Fruit fly (Drosophila melanogaster) whole organism, prepupa: ENCODE results near the gene CG6770.

Experiments used
- Blimp-1 ChIP-seq: fragments of 200-800 bp; sonication (Bioruptor generic); optimal IDR thresholded peaks from 3 replicates; lab custom pipeline; 2017; ENCODE audit warnings: missing biosample characterization, missing genetic modification characterization, mild to moderate bottlenecking, moderate library complexity, missing genetic modification reagents
- CG10669 ChIP-seq: fragments of 200-800 bp; sonication (Bioruptor generic); optimal IDR thresholded peaks from 3 replicates; lab custom pipeline; 2018; ENCODE audit warnings: missing biosample characterization, mild to moderate bottlenecking, missing genetic modification characterization, moderate library complexity
- CG11902 ChIP-seq: fragments of 200-800 bp; sonication (Bioruptor generic); optimal IDR thresholded peaks from 3 replicates; lab custom pipeline; 2016; ENCODE audit warnings: missing biosample characterization, missing genetic modification characterization
- CG1621 ChIP-seq: fragments of 200-800 bp; sonication (Bioruptor generic); optimal IDR thresholded peaks from 3 replicates; lab custom pipeline; 2018; ENCODE audit warnings: missing biosample characterization, mild to moderate bottlenecking, missing genetic modification characterization
- CG3032 ChIP-seq: fragments of 200-800 bp; optimal IDR thresholded peaks from 2 replicates; lab custom pipeline; 2019; ENCODE audit warnings: missing biosample characterization, mild to moderate bottlenecking, missing genetic modification characterization, moderate library complexity
- CG31627 ChIP-seq: fragments of 200-800 bp; sonication (Bioruptor generic); optimal IDR thresholded peaks from 3 replicates; lab custom pipeline; 2016; ENCODE audit warnings: missing biosample characterization, missing genetic modification characterization
- CG32006 ChIP-seq: fragments of 200-800 bp; sonication (Bioruptor generic); optimal IDR thresholded peaks from 3 replicates; lab custom pipeline; 2017; ENCODE audit warnings: missing biosample characterization, mild to moderate bottlenecking, missing genetic modification characterization
- CG3919 ChIP-seq: fragments of 200-800 bp; sonication (Bioruptor generic); optimal IDR thresholded peaks from 3 replicates; lab custom pipeline; 2016; ENCODE audit warnings: missing biosample characterization, missing genetic modification characterization
- CG6163 ChIP-seq: fragments of 200-800 bp; sonication (Bioruptor generic); IDR thresholded peaks from 3 replicates; pipeline ENCODE4 v1.3.6; 2022; ENCODE audit warnings: missing biosample characterization, missing genetic modification characterization
- CG6792 ChIP-seq: fragments of 200-800 bp; sonication (Bioruptor generic); optimal IDR thresholded peaks from 3 replicates; lab custom pipeline; 2016; ENCODE audit warnings: missing biosample characterization, missing genetic modification characterization
- CG7368 ChIP-seq: fragments of 200-800 bp; sonication (Bioruptor generic); optimal IDR thresholded peaks from 3 replicates; lab custom pipeline; 2016; ENCODE audit warnings: missing biosample characterization, missing genetic modification characterization
- CG8119 ChIP-seq: fragments of 200-800 bp; sonication (Bioruptor generic); IDR thresholded peaks from 3 replicates; pipeline ENCODE4 v1.3.6; 2022; ENCODE audit warnings: missing biosample characterization, missing genetic modification characterization
- CG8319 ChIP-seq: fragments of 200-800 bp; sonication (Bioruptor generic); optimal IDR thresholded peaks from 3 replicates; lab custom pipeline; 2016; ENCODE audit warnings: missing biosample characterization, missing genetic modification characterization
- CG8632 ChIP-seq: fragments of 200-800 bp; sonication (Bioruptor generic); optimal IDR thresholded peaks from 3 replicates; lab custom pipeline; 2016; ENCODE audit warnings: missing biosample characterization, missing genetic modification characterization
- Eip78C ChIP-seq: fragments of 200-800 bp; sonication (Bioruptor generic); peaks from one replicate; lab custom pipeline; 2016; ENCODE audit warnings: missing biosample characterization, missing genetic modification characterization
- Gug ChIP-seq: fragments of 200-800 bp; sonication (Bioruptor generic); IDR thresholded peaks from 2 replicates; pipeline ENCODE4 v1.3.6; 2022; ENCODE audit warnings: missing biosample characterization, missing genetic modification characterization
- Hr38 ChIP-seq: sonication (Bioruptor generic); optimal IDR thresholded peaks from 2 replicates; lab custom pipeline; 2016; ENCODE audit warnings: missing biosample characterization, missing genetic modification characterization
- Hr4 ChIP-seq: fragments of 200-800 bp; sonication (Bioruptor generic); optimal IDR thresholded peaks from 3 replicates; lab custom pipeline; 2016; ENCODE audit warnings: missing biosample characterization, missing genetic modification characterization
- Lpt ChIP-seq: fragments of 200-800 bp; sonication (Bioruptor generic); optimal IDR thresholded peaks from 3 replicates; lab custom pipeline; 2016; ENCODE audit warnings: missing biosample characterization, missing genetic modification characterization
- Met ChIP-seq: fragments of 200-800 bp; sonication (Bioruptor generic); optimal IDR thresholded peaks from 3 replicates; lab custom pipeline; 2016; ENCODE audit warnings: missing biosample characterization, missing genetic modification characterization
- OdsH ChIP-seq: fragments of 200-800 bp; sonication (Bioruptor generic); optimal IDR thresholded peaks from 3 replicates; lab custom pipeline; 2016; ENCODE audit warnings: missing biosample characterization, missing genetic modification characterization
- Smox ChIP-seq: fragments of 200-800 bp; sonication (Bioruptor generic); optimal IDR thresholded peaks from 3 replicates; lab custom pipeline; 2016; ENCODE audit warnings: missing biosample characterization, missing genetic modification characterization
- Sox102F ChIP-seq: fragments of 200-800 bp; sonication (Bioruptor generic); optimal IDR thresholded peaks from 2 replicates; lab custom pipeline; 2016; ENCODE audit warnings: missing biosample characterization, mild to moderate bottlenecking, missing genetic modification characterization
- Sox14 ChIP-seq: fragments of 200-800 bp; sonication (Bioruptor generic); optimal IDR thresholded peaks from 3 replicates; lab custom pipeline; 2016; ENCODE audit warnings: missing biosample characterization, missing genetic modification characterization
- Sox15 ChIP-seq: fragments of 200-800 bp; sonication (Bioruptor generic); optimal IDR thresholded peaks from 3 replicates; lab custom pipeline; 2016; ENCODE audit warnings: missing biosample characterization, missing genetic modification characterization
- acj6 ChIP-seq: fragments of 200-800 bp; sonication (Bioruptor generic); optimal IDR thresholded peaks from 3 replicates; lab custom pipeline; 2016; ENCODE audit warnings: missing biosample characterization, missing genetic modification characterization
- cyc ChIP-seq: fragments of 200-800 bp; sonication (Bioruptor generic); optimal IDR thresholded peaks from 3 replicates; lab custom pipeline; 2016; ENCODE audit warnings: missing biosample characterization, missing genetic modification characterization
- dsx ChIP-seq: fragments of 200-800 bp; optimal IDR thresholded peaks from 3 replicates; lab custom pipeline; 2019; ENCODE audit warnings: missing biosample characterization, mild to moderate bottlenecking, missing genetic modification characterization, moderate library complexity; ENCODE audit not compliant: poor library complexity, severe bottlenecking
- eg ChIP-seq: fragments of 200-800 bp; sonication (Bioruptor generic); IDR thresholded peaks from 3 replicates; pipeline ENCODE4 v1.3.6; 2022; ENCODE audit warnings: missing biosample characterization, missing genetic modification characterization
- fd59A ChIP-seq: fragments of 200-800 bp; sonication (Bioruptor generic); optimal IDR thresholded peaks from 2 replicates; lab custom pipeline; 2017; ENCODE audit warnings: missing biosample characterization, mild to moderate bottlenecking, missing genetic modification characterization, missing genetic modification reagents
- fd85E ChIP-seq: fragments of 200-800 bp; sonication (Bioruptor generic); optimal IDR thresholded peaks from 3 replicates; lab custom pipeline; 2016; ENCODE audit warnings: missing biosample characterization, missing genetic modification characterization
- lz ChIP-seq: fragments of 200-800 bp; sonication (Bioruptor generic); optimal IDR thresholded peaks from 3 replicates; lab custom pipeline; 2016; ENCODE audit warnings: missing biosample characterization, missing genetic modification characterization
- pdm3 ChIP-seq: fragments of 200-800 bp; sonication (Bioruptor generic); optimal IDR thresholded peaks from 3 replicates; lab custom pipeline; 2016; ENCODE audit warnings: missing biosample characterization, missing genetic modification characterization
- salr ChIP-seq, 2 experiments: fragments of 200-800 bp; sonication (Bioruptor generic); optimal IDR thresholded peaks; 3 replicates each; lab custom pipeline; 2016 to 2018; ENCODE audit warnings: missing biosample characterization in 2 of 2, missing genetic modification characterization in 2 of 2, mild to moderate bottlenecking in 1 of 2
- ss ChIP-seq, 2 experiments: fragments of 200-800 bp; sonication (Bioruptor generic); optimal IDR thresholded peaks; 2 replicates in 1 of 2; 3 replicates in 1 of 2; lab custom pipeline; 2017 to 2018; ENCODE audit warnings: mild to moderate bottlenecking in 2 of 2, missing biosample characterization in 2 of 2, missing genetic modification characterization in 2 of 2, moderate library complexity in 1 of 2
- svp ChIP-seq: fragments of 200-800 bp; sonication (Bioruptor generic); peaks from one replicate; lab custom pipeline; 2016; ENCODE audit warnings: missing biosample characterization, missing genetic modification characterization
- topi ChIP-seq: fragments of 200-800 bp; sonication (Bioruptor generic); optimal IDR thresholded peaks from 3 replicates; lab custom pipeline; 2016; ENCODE audit warnings: missing biosample characterization, missing genetic modification characterization
- vri ChIP-seq: fragments of 200-800 bp; sonication (Bioruptor generic); optimal IDR thresholded peaks from 3 replicates; lab custom pipeline; 2016; ENCODE audit warnings: missing biosample characterization, mild to moderate bottlenecking, missing genetic modification characterization

CG6770 gene

dm6 chr2L:12029594-12030197 is 16.2 kb downstream of the CG6770 start:
- TF ChIP-seq pdm3 (no peak), OdsH (no peak), vri (GFP tag; lab: Kevin White, UChicago) (peak; percentile 66), svp (GFP tag; lab: Kevin White, UChicago) (peak; percentile 84)

DNA sequence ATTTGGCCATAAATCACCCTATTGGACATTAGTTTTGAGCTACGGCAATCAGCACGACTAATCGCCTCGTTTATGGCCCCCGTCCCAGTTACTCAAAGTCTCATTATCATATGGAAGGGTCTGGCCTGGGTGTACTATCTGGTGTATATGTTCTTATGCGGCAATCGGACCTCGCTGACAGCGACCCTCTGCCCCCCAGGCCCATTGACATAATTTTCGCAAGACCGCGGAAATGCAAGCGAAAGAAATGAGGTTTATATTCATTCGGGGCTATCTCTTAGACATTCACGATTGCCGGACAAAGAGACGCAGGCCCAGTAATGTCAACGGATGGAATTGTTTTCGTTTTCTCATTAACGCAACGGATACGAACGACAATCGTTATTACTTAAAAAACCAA is 17.1 kb downstream of the CG6770 start:
- peak; percentile 10 for TF ChIP-seq Eip78C (GFP tag; lab: Kevin White, UChicago)
- peak; percentile 80 for TF ChIP-seq vri (GFP tag; lab: Kevin White, UChicago)
- TF ChIP-seq Sox14: peak; percentile 41
- TF ChIP-seq CG11902 (GFP tag; lab: Kevin White, UChicago): no peak
- TF ChIP-seq svp (GFP tag; lab: Kevin White, UChicago): peak; percentile 99
- no peak for TF ChIP-seq topi (GFP tag; lab: Kevin White, UChicago)
- TF ChIP-seq CG8632 (GFP tag; lab: Kevin White, UChicago): no peak

- TF ChIP-seq Met (GFP tag; lab: Kevin White, UChicago) (peak; percentile 22), Eip78C (GFP tag; lab: Kevin White, UChicago) (no peak), CG8319 (GFP tag; lab: Kevin White, UChicago) (no peak), topi (GFP tag; lab: Kevin White, UChicago) (peak; percentile 2), Sox15 (no peak), svp (GFP tag; lab: Kevin White, UChicago) (peak; percentile 67)
Measured at dm6 chr2L:12028102-12028501, 17.8 kb downstream of the CG6770 start.

DNA sequence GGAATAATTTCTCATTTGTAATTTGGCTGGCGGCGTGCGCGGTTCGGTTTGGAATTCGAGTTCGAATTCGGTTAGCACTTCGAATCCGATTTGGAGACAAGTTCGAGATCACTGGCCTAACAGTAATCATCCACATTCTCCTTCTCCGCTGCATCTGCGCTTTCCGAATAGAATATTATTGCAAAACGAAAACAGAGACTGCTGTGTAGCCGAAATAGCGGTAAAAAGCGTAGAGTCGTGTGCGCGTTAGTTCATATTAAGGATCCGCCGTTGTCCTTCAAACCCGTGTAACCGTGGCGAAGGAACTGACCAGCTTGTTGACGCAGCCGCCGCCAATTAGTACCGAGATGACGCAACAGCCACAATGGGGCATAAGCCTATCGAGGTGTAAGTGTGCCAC is 18.5 kb downstream of the CG6770 start, which contains the start of gene dmGlut:
Gene dmGlut (plus strand): TSS at position 4 of the 400 bp plus-strand sequence.
- TF ChIP-seq OdsH (no peak), CG8319 (GFP tag; lab: Kevin White, UChicago) (no peak), CG3919 (GFP tag; lab: Kevin White, UChicago) (no peak)

- TF ChIP-seq CG8319 (GFP tag; lab: Kevin White, UChicago) (peak; percentile 50), cyc (peak; percentile 40), Sox102F (GFP tag; lab: Kevin White, UChicago) (peak; percentile 43), CG31627 (GFP tag; lab: Kevin White, UChicago) (peak; percentile 74), Hr38 (no peak), Smox (GFP tag; lab: Kevin White, UChicago) (peak; percentile 65), CG10669 (GFP tag; lab: Kevin White, UChicago) (peak; percentile 70), CG3032 (tag; lab: Kevin White, UChicago) (peak; percentile 78), OdsH (peak; percentile 72), fd59A (GFP tag; lab: Kevin White, UChicago) (peak; percentile 71), topi (GFP tag; lab: Kevin White, UChicago) (peak; percentile 75), salr (GFP tag; optimal IDR thresholded peaks at IDR 0.05; lab: Kevin White, UChicago) (peak; percentile 47 to 88), Gug (GFP tag; lab: Robert Waterston, UW) (peak; percentile 56), CG3919 (GFP tag; lab: Kevin White, UChicago) (peak; percentile 80), CG7368 (GFP tag; lab: Kevin White, UChicago) (no peak), dsx (GFP tag; lab: Kevin White, UChicago) (peak; percentile 79), CG6163 (GFP tag; lab: Robert Waterston, UW) (peak; percentile 79; the same call in 2 of the 3 replicates), Met (GFP tag; lab: Kevin White, UChicago) (peak; percentile 64), CG8632 (GFP tag; lab: Kevin White, UChicago) (peak; percentile 80), CG6792 (peak; percentile 68), Hr4 (peak; percentile 50), CG8119 (GFP tag; lab: Robert Waterston, UW) (peak; percentile 69; the same call in 2 of the 3 replicates), eg (GFP tag; lab: Robert Waterston, UW) (peak; percentile 91), lz (peak; percentile 75), fd85E (GFP tag; lab: Kevin White, UChicago) (no peak), ss (GFP tag; optimal IDR thresholded peaks at IDR 0.05; lab: Kevin White, UChicago) (peak; percentile 91 to 92), CG32006 (GFP tag; lab: Kevin White, UChicago) (peak; percentile 92), Lpt (GFP tag; lab: Kevin White, UChicago) (no peak), acj6 (peak; percentile 79), Sox15 (peak; percentile 73), CG1621 (peak; percentile 46), Blimp-1 (peak; percentile 58)
Measured at dm6 chr2L:12026458-12027431, 19.2 kb downstream of the CG6770 start.
